Worm (Caenorhabditis elegans): ENCODE results near the gene F38B6.3.

DNA sequence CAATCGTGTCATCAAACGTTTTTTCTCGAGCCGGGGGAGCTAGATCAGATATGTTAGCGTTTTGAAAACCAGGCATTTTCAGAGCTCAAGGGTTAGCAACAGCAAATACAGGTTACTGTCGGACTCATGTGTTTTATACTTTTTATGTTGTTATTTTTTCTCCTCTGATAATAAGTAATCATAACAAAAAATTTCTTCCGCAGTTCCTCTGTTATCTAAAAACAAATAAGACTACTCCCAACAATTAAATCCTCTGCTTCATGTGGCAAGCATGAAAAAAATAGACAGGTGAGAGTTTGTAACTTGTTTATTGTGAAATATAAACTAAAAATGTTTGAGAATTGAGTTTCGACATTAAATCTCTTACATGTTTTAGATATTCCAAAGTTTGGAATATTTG is 25.2 kb downstream of the F38B6.3 start, which contains the start of gene smf-2:
- no peak for TF ChIP-seq unc-55 (GFP tag; optimal IDR thresholded peaks at IDR 0.05)
- TF ChIP-seq K09A11.1 (tag; optimal IDR thresholded peaks at IDR 0.05; ENCODE audit: insufficient read depth): no peak
- no peak for TF ChIP-seq pha-2 (tag; optimal IDR thresholded peaks at IDR 0.05)
- no peak for TF ChIP-seq ama-1 (optimal IDR thresholded peaks at IDR 0.05)
- no peak for TF ChIP-seq ztf-16 (tag; optimal IDR thresholded peaks at IDR 0.05)
- no peak for TF ChIP-seq odd-2 (tag; optimal IDR thresholded peaks at IDR 0.05)
- no peak for TF ChIP-seq elt-4 (tag; optimal IDR thresholded peaks at IDR 0.05)
- TF ChIP-seq che-1 (tag; optimal IDR thresholded peaks at IDR 0.05): no peak
- no peak for TF ChIP-seq dmd-4 (tag; optimal IDR thresholded peaks at IDR 0.05; ENCODE audit: borderline replicate concordance)
- no peak for TF ChIP-seq ceh-24 (tag; optimal IDR thresholded peaks at IDR 0.05)
- no peak for TF ChIP-seq K02D7.2 (tag; optimal IDR thresholded peaks at IDR 0.05)
- no peak for TF ChIP-seq C38D4.7 (GFP tag; optimal IDR thresholded peaks at IDR 0.05)

All from whole organism, late embryonic.